Fruit fly (Drosophila melanogaster): ENCODE measurements around the gene CG17104.

The CG17104 gene

dm6 chr2L:10665603-10666002 is 11.4 kb upstream of the CG17104 start (continued):
- TF ChIP-seq ro (GFP tag; IDR thresholded peaks at IDR 0.05) (peak; percentile 75), CG10565 (GFP tag; optimal IDR thresholded peaks at IDR 0.05) (no peak), Camta (GFP tag; optimal IDR thresholded peaks at IDR 0.05) (peak; percentile 75), CG12744 (GFP tag; optimal IDR thresholded peaks at IDR 0.05) (peak; percentile 46), CG6654 (GFP tag; optimal IDR thresholded peaks at IDR 0.05) (peak; percentile 33), Bteb2 (GFP tag; optimal IDR thresholded peaks at IDR 0.05) (peak; percentile 72), CG17385 (GFP tag; optimal IDR thresholded peaks at IDR 0.05) (peak; percentile 76), HHEX (GFP tag; optimal IDR thresholded peaks at IDR 0.05) (peak; percentile 68), Hr78 (GFP tag; optimal IDR thresholded peaks at IDR 0.05) (no peak), Hr51 (GFP tag; optimal IDR thresholded peaks at IDR 0.05) (peak; percentile 43 to 89), CkIIα-i1 (GFP tag; IDR thresholded peaks at IDR 0.05) (peak; percentile 84), CG6813 (GFP tag; optimal IDR thresholded peaks at IDR 0.05) (peak; percentile 48), Usf (GFP tag; optimal IDR thresholded peaks at IDR 0.05) (peak; percentile 16), vfl (GFP tag; optimal IDR thresholded peaks at IDR 0.05) (no peak), CG11695 (GFP tag; IDR thresholded peaks at IDR 0.05) (peak; percentile 86), CG12299 (tag; optimal IDR thresholded peaks at IDR 0.05) (no peak), H15 (GFP tag; IDR thresholded peaks at IDR 0.05) (peak; percentile 85), vnd (GFP tag; IDR thresholded peaks at IDR 0.05; ENCODE audit: partially characterized antibody) (no peak), Opbp (GFP tag; IDR thresholded peaks at IDR 0.05; ENCODE audit: partially characterized antibody) (no peak), lilli (GFP tag; optimal IDR thresholded peaks at IDR 0.05) (peak; percentile 85), gce (GFP tag; IDR thresholded peaks at IDR 0.05) (peak; percentile 77; the same call in 2 of the 3 replicates), Eip74EF (GFP tag; optimal IDR thresholded peaks at IDR 0.05) (peak in 1 of 2 experiments; percentile 72), CG16815 (GFP tag; optimal IDR thresholded peaks at IDR 0.05) (peak; percentile 58), CG8281 (tag; optimal IDR thresholded peaks at IDR 0.05) (peak; percentile 34), twi (tag; optimal IDR thresholded peaks at IDR 0.05) (no peak), CG7786 (GFP tag; optimal IDR thresholded peaks at IDR 0.05) (peak; percentile 62), Meics (GFP tag; optimal IDR thresholded peaks at IDR 0.05) (peak; percentile 75), tgo (GFP tag; IDR thresholded peaks at IDR 0.05) (peak; percentile 90), CG2889 (GFP tag; IDR thresholded peaks at IDR 0.05) (peak; percentile 76), oc (tag; optimal IDR thresholded peaks at IDR 0.05) (peak; percentile 57), CG2202 (tag; optimal IDR thresholded peaks at IDR 0.05) (no peak), CG12155 (GFP tag; optimal IDR thresholded peaks at IDR 0.05) (peak; percentile 56), CG5953 (GFP tag; IDR thresholded peaks at IDR 0.05) (peak; percentile 75), sd (tag; optimal IDR thresholded peaks at IDR 0.05) (peak; percentile 55), E2f1 (GFP tag; IDR thresholded peaks at IDR 0.05) (peak; percentile 87), ham (GFP tag; IDR thresholded peaks at IDR 0.05) (0 out of 2 replicates have a peak, but pooled peaks have one; percentile 17), lov (optimal IDR thresholded peaks at IDR 0.05) (no peak), lov (GFP tag; IDR thresholded peaks at IDR 0.05) (0 out of 3 replicates have a peak, but pooled peaks have one; percentile 50), CG10654 (GFP tag; optimal IDR thresholded peaks at IDR 0.05) (peak; percentile 68), onecut (GFP tag; IDR thresholded peaks at IDR 0.05) (peak; percentile 61), MTF-1 (GFP tag; optimal IDR thresholded peaks at IDR 0.05; ENCODE audit: borderline replicate concordance) (peak; percentile 7), Fer2 (tag; optimal IDR thresholded peaks at IDR 0.05) (no peak), CG10321 (GFP tag; IDR thresholded peaks at IDR 0.05) (peak; percentile 48; the same call in 1 of the 2 replicates), CG12769 (tag; optimal IDR thresholded peaks at IDR 0.05) (peak; percentile 87), CG13775 (GFP tag; optimal IDR thresholded peaks at IDR 0.05) (peak; percentile 39), br (optimal IDR thresholded peaks at IDR 0.05) (no peak), CG17912 (GFP tag; optimal IDR thresholded peaks at IDR 0.05) (no peak), tx (GFP tag; optimal IDR thresholded peaks at IDR 0.05) (peak; percentile 72), Aef1 (GFP tag; IDR thresholded peaks at IDR 0.05) (peak; percentile 87), wdn (GFP tag; IDR thresholded peaks at IDR 0.05) (peak; percentile 64), insv (GFP tag; optimal IDR thresholded peaks at IDR 0.05) (no peak)
